Worm (Caenorhabditis elegans): ENCODE results near the gene cki-1.

Gene cki-1

DNA sequence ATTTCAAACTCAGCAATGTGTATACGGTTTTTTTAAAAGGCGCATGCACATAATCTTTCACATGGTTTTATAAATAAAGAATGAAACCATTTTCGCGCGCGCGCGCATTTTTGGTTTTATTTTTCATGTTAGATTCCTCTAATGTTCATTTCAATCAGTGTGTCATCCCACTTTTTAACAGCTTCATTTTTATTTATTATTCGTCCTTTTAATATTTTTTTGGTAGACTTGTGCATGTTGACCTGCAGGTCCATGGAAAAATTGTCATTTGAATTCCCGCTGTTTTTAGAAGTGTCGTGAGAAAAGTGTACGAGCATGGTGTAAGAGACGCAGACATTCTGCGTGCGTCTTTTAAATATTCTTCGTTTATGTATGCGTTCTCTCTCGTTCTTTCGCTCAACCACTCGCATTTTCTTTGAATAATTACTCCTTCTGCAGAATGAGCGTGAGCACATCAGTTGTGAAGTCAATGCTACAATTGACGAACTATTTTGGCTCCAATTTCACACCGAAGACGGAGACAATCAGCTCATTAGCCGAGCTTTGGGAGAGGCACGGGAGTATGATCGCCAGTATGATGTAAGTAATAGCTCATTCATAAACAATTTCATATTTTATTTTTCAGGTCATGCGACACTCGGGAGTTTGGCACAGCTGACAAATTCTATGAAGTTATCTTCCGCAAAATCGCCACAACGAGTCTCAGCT is 49.3 kb downstream of the cki-1 start, which contains the start of gene lin-5 (continued):
- TF ChIP-seq K11D2.4 (GFP tag; IDR thresholded peaks at IDR 0.05): no peak
- TF ChIP-seq lin-54 (GFP tag; optimal IDR thresholded peaks at IDR 0.05): peak; percentile 92
- TF ChIP-seq B0336.3 (GFP tag; IDR thresholded peaks at IDR 0.05): peak; percentile 71; the same call in 1 of the 2 replicates
- TF ChIP-seq attf-3 (GFP tag; conservative IDR thresholded peaks at IDR 0.05): peak; percentile 70
- TF ChIP-seq ztf-18 (tag; optimal IDR thresholded peaks at IDR 0.05): peak; percentile 1
- no peak for TF ChIP-seq lin-40 (tag; optimal IDR thresholded peaks at IDR 0.05)
- TF ChIP-seq cebp-1 (GFP tag; IDR thresholded peaks at IDR 0.05): no peak
- peak; percentile 13 for TF ChIP-seq cebp-1 (tag; optimal IDR thresholded peaks at IDR 0.05)
- TF ChIP-seq rec-8 (tag; optimal IDR thresholded peaks at IDR 0.05): no peak
- no peak for TF ChIP-seq F57A8.1 (GFP tag; optimal IDR thresholded peaks at IDR 0.05)
- peak; percentile 95 for TF ChIP-seq madf-8 (GFP tag; conservative IDR thresholded peaks at IDR 0.05)
- peak; percentile 82 for TF ChIP-seq snpc-3.4 (tag; optimal IDR thresholded peaks at IDR 0.05)
- TF ChIP-seq F33H1.4 (GFP tag; IDR thresholded peaks at IDR 0.05): peak; percentile 91
- TF ChIP-seq madf-3 (GFP tag; IDR thresholded peaks at IDR 0.05): 0 out of 2 replicates have a peak, but pooled peaks have one; percentile 48

All from whole organism, young adult.